Fruit fly (Drosophila melanogaster) whole organism, adult: ENCODE data around the gene Sems.

Source experiments
- CG5204 ChIP-seq: fragments of 200-800 bp; sonication (Bioruptor generic); optimal IDR thresholded peaks from 2 replicates; lab custom pipeline; 2016; ENCODE audit warnings: missing biosample characterization, missing genetic modification characterization
- bab1 ChIP-seq: fragments of 200-800 bp; sonication (Bioruptor generic); optimal IDR thresholded peaks from 3 replicates; lab custom pipeline; 2019; ENCODE audit warnings: missing biosample characterization, mild to moderate bottlenecking, missing genetic modification characterization, moderate library complexity
- kay ChIP-seq: fragments of 200-800 bp; sonication (Bioruptor generic); peaks from one replicate; lab custom pipeline; 2016; ENCODE audit warnings: missing biosample characterization, missing genetic modification characterization, borderline replicate concordance
- ovo ChIP-seq: fragments of 200-800 bp; sonication (Bioruptor generic); optimal IDR thresholded peaks from 2 replicates; lab custom pipeline; 2016; ENCODE audit warnings: missing biosample characterization, missing genetic modification characterization
- toe ChIP-seq: fragments of 200-800 bp; sonication (Bioruptor generic); optimal IDR thresholded peaks from 2 replicates; lab custom pipeline; 2016; ENCODE audit warnings: missing biosample characterization, missing genetic modification characterization

- TF ChIP-seq bab1 (GFP tag; lab: Kevin White, UChicago): no peak
- TF ChIP-seq kay (GFP tag; lab: Kevin White, UChicago): no peak
- TF ChIP-seq ovo (GFP tag; lab: Kevin White, UChicago): no peak
- no peak for TF ChIP-seq CG5204
- no peak for TF ChIP-seq toe (GFP tag; lab: Kevin White, UChicago)
Measured at dm6 chr3L:20951477-20952120, 5.0 kb downstream of the Sems start.
